Fruit fly (Drosophila melanogaster): ENCODE data around the gene CG43867.

CG43867 gene

dm6 chrX:948285-948556 lies 20.4 kb upstream of the CG43867 start:
- peak; percentile 34 for TF ChIP-seq cyc (GFP tag; optimal IDR thresholded peaks at IDR 0.05)
- peak; percentile 55 for TF ChIP-seq Hr39 (GFP tag; optimal IDR thresholded peaks at IDR 0.05)
- TF ChIP-seq Eip78C (GFP tag), result peak; percentile 38
- peak; percentile 31 for TF ChIP-seq Met (GFP tag; optimal IDR thresholded peaks at IDR 0.05)
- TF ChIP-seq CG31627 (GFP tag; optimal IDR thresholded peaks at IDR 0.05), result peak; percentile 45
- no peak for TF ChIP-seq dsx (GFP tag; optimal IDR thresholded peaks at IDR 0.05; ENCODE audit: poor library complexity, severe bottlenecking)
- no peak for TF ChIP-seq CG10631 (GFP tag; optimal IDR thresholded peaks at IDR 0.05)
- peak; percentile 6 for TF ChIP-seq lz (GFP tag; optimal IDR thresholded peaks at IDR 0.05)
- TF ChIP-seq svp (GFP tag), result peak; percentile 1
- no peak for TF ChIP-seq CG3032 (tag; optimal IDR thresholded peaks at IDR 0.05)
- TF ChIP-seq topi (GFP tag; optimal IDR thresholded peaks at IDR 0.05), result peak; percentile 3
- TF ChIP-seq fkh (GFP tag; optimal IDR thresholded peaks at IDR 0.05), result no peak
- TF ChIP-seq CG6808 (GFP tag; optimal IDR thresholded peaks at IDR 0.05), result no peak
- peak; percentile 20 for TF ChIP-seq Smox (GFP tag; optimal IDR thresholded peaks at IDR 0.05)

- TF ChIP-seq svp (GFP tag), result peak; percentile 79
- TF ChIP-seq CG16779 (tag; optimal IDR thresholded peaks at IDR 0.05), result no peak
- no peak for TF ChIP-seq CG11294 (GFP tag; IDR thresholded peaks at IDR 0.05)
- TF ChIP-seq CG31627 (GFP tag; optimal IDR thresholded peaks at IDR 0.05), result peak; percentile 51
- TF ChIP-seq CG11902 (GFP tag; optimal IDR thresholded peaks at IDR 0.05), result peak; percentile 30
- TF ChIP-seq Sox102F (GFP tag; optimal IDR thresholded peaks at IDR 0.05), result peak; percentile 53
- peak; percentile 0 for TF ChIP-seq fkh (GFP tag; optimal IDR thresholded peaks at IDR 0.05)
- TF ChIP-seq cyc (GFP tag; optimal IDR thresholded peaks at IDR 0.05), result peak; percentile 38
- no peak for TF ChIP-seq CG6854 (GFP tag; optimal IDR thresholded peaks at IDR 0.05)
- TF ChIP-seq Hr4 (GFP tag; optimal IDR thresholded peaks at IDR 0.05), result no peak
- peak in 1 of 2 experiments; percentile 21 for TF ChIP-seq ss (GFP tag; optimal IDR thresholded peaks at IDR 0.05)
- TF ChIP-seq dac (GFP tag; optimal IDR thresholded peaks at IDR 0.05), result no peak
- peak; percentile 41 for TF ChIP-seq Sox14 (GFP tag; optimal IDR thresholded peaks at IDR 0.05)
- TF ChIP-seq CG15336 (GFP tag; IDR thresholded peaks at IDR 0.05), result peak; percentile 28; the same call in 1 of the 2 replicates
- no peak for TF ChIP-seq OdsH (GFP tag; optimal IDR thresholded peaks at IDR 0.05)
- peak; percentile 8 for TF ChIP-seq CG6276 (GFP tag; optimal IDR thresholded peaks at IDR 0.05)
- peak; percentile 41 for TF ChIP-seq CG10669 (GFP tag; optimal IDR thresholded peaks at IDR 0.05)
- peak; percentile 62 for TF ChIP-seq CG32006 (GFP tag; optimal IDR thresholded peaks at IDR 0.05)
- no peak for TF ChIP-seq salr (GFP tag; optimal IDR thresholded peaks at IDR 0.05)
- peak; percentile 36 for TF ChIP-seq Ets96B (tag; optimal IDR thresholded peaks at IDR 0.05)
- peak; percentile 40 for TF ChIP-seq vri (GFP tag; optimal IDR thresholded peaks at IDR 0.05)
- TF ChIP-seq CG3919 (GFP tag; optimal IDR thresholded peaks at IDR 0.05), result peak; percentile 44
- no peak for TF ChIP-seq Hr38 (GFP tag; optimal IDR thresholded peaks at IDR 0.05)
- TF ChIP-seq CG6808 (GFP tag; optimal IDR thresholded peaks at IDR 0.05), result peak; percentile 32
- no peak for TF ChIP-seq fd85E (GFP tag; optimal IDR thresholded peaks at IDR 0.05)
- peak; percentile 61 for TF ChIP-seq esn (GFP tag; optimal IDR thresholded peaks at IDR 0.05)
- TF ChIP-seq CG9139 (GFP tag; optimal IDR thresholded peaks at IDR 0.05), result no peak
- peak; percentile 45 for TF ChIP-seq CG3032 (tag; optimal IDR thresholded peaks at IDR 0.05)
- no peak for TF ChIP-seq CG4318 (GFP tag; optimal IDR thresholded peaks at IDR 0.05)
- peak; percentile 65 for TF ChIP-seq lz (GFP tag; optimal IDR thresholded peaks at IDR 0.05)
- TF ChIP-seq net (GFP tag; optimal IDR thresholded peaks at IDR 0.05), result peak; percentile 49
- peak; percentile 35 for TF ChIP-seq Sox15 (GFP tag; optimal IDR thresholded peaks at IDR 0.05)
- no peak for TF ChIP-seq Blimp-1 (GFP tag; optimal IDR thresholded peaks at IDR 0.05)
- TF ChIP-seq eg (GFP tag; IDR thresholded peaks at IDR 0.05), result no peak
- no peak for TF ChIP-seq spab (GFP tag; optimal IDR thresholded peaks at IDR 0.05)
- TF ChIP-seq CG1621 (tag; optimal IDR thresholded peaks at IDR 0.05), result no peak
- TF ChIP-seq achi (GFP tag; optimal IDR thresholded peaks at IDR 0.05), result peak; percentile 41
- TF ChIP-seq acj6 (GFP tag; optimal IDR thresholded peaks at IDR 0.05), result peak; percentile 43
- peak; percentile 62 for TF ChIP-seq CG6792 (GFP tag; optimal IDR thresholded peaks at IDR 0.05)
- TF ChIP-seq Eip93F (GFP tag; optimal IDR thresholded peaks at IDR 0.05), result no peak
- TF ChIP-seq Gug (GFP tag; IDR thresholded peaks at IDR 0.05), result no peak
Observed at dm6 chrX:947450-948284, 19.9 kb upstream of the CG43867 start, which contains the start of gene CG3699. Gene CG3699 (minus strand): TSS chrX:947500.
